Fruit fly (Drosophila melanogaster): ENCODE measurements around the gene Usp39.

The Usp39 gene

DNA sequence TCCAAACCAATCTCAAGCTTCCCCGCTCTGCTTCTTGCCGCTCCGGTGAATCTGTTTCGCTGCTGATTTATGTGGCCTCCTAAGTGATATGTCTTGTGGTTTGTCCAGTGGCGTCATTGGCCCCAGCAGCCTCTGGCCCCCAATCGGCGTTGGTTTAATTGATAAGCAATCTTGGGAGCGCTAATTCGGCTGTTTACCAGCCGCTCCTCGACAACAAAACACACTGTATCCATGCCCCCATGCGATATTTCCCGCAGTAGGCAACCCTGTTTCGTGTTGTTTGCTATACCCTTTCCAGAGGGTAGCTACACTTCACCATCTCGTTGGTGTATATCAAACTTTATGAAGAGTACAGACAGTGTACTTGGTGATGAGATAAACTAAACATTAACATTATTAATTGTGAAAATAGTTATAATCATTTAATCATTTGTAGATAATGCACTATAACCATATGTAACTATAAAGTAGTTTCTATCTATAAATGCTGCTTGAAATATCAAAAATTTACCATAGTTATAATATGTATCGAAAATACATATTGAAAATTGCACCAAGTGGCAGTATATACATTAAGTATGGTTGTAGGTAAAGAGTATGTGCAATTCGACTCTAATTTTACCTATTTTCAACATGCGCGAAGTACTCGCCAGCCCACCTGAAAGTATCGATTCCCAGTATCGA, 9.5 kb upstream of the Usp39 start, which contains the start of gene shop (continued):
- TF ChIP-seq acj6 (GFP tag; optimal IDR thresholded peaks at IDR 0.05) (peak; percentile 83), CG32006 (GFP tag; optimal IDR thresholded peaks at IDR 0.05) (peak; percentile 94), spab (GFP tag; optimal IDR thresholded peaks at IDR 0.05) (peak; percentile 72), fkh (GFP tag; optimal IDR thresholded peaks at IDR 0.05) (peak; percentile 83), CG10631 (GFP tag; optimal IDR thresholded peaks at IDR 0.05) (peak; percentile 90), Gug (GFP tag; IDR thresholded peaks at IDR 0.05) (peak; percentile 68), lz (GFP tag; optimal IDR thresholded peaks at IDR 0.05) (peak; percentile 93), CG31627 (GFP tag; optimal IDR thresholded peaks at IDR 0.05) (peak; percentile 87), topi (GFP tag; optimal IDR thresholded peaks at IDR 0.05) (peak; percentile 92), esn (GFP tag; optimal IDR thresholded peaks at IDR 0.05) (peak; percentile 92), CG9139 (GFP tag; optimal IDR thresholded peaks at IDR 0.05) (peak; percentile 78), CG1621 (tag; optimal IDR thresholded peaks at IDR 0.05) (peak; percentile 63), CG8319 (GFP tag; optimal IDR thresholded peaks at IDR 0.05) (peak; percentile 73), ss (GFP tag; optimal IDR thresholded peaks at IDR 0.05) (peak; percentile 77 to 85), CG4318 (GFP tag; optimal IDR thresholded peaks at IDR 0.05) (peak; percentile 86), Hr4 (GFP tag; optimal IDR thresholded peaks at IDR 0.05) (peak; percentile 87), Eip93F (GFP tag; optimal IDR thresholded peaks at IDR 0.05) (peak; percentile 4), dsx (GFP tag; optimal IDR thresholded peaks at IDR 0.05; ENCODE audit: poor library complexity, severe bottlenecking) (peak; percentile 82), Hr39 (GFP tag; optimal IDR thresholded peaks at IDR 0.05) (peak; percentile 90), CG3919 (GFP tag; optimal IDR thresholded peaks at IDR 0.05) (peak; percentile 87), CG11294 (GFP tag; IDR thresholded peaks at IDR 0.05) (peak; percentile 44; the same call in 1 of the 2 replicates), CG15336 (GFP tag; IDR thresholded peaks at IDR 0.05) (peak; percentile 75), Ets96B (tag; optimal IDR thresholded peaks at IDR 0.05) (peak; percentile 81), fd85E (GFP tag; optimal IDR thresholded peaks at IDR 0.05) (peak; percentile 66)

DNA sequence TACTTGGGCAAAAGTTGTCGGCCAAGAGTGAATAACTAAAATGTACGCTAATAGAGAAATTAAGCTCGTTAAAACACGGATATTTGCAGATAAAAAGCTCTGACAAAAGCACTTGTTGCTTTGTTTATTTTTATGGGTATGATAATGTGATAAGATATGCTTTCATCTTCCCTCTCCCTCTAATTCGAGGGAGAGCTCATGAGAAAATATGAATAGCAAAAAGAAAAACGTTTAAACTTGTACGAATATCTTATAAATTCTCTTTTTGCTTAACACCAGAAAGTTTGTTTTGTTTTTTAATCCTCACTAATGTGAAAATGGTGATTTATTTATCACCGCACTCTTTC, 9.0 kb upstream of the Usp39 start:
- TF ChIP-seq CG6276 (GFP tag; optimal IDR thresholded peaks at IDR 0.05) (no peak), fkh (GFP tag; optimal IDR thresholded peaks at IDR 0.05) (peak; percentile 77), CG8119 (GFP tag; IDR thresholded peaks at IDR 0.05) (0 out of 3 replicates have a peak, but pooled peaks have one; percentile 2), vri (GFP tag; optimal IDR thresholded peaks at IDR 0.05) (no peak)

DNA sequence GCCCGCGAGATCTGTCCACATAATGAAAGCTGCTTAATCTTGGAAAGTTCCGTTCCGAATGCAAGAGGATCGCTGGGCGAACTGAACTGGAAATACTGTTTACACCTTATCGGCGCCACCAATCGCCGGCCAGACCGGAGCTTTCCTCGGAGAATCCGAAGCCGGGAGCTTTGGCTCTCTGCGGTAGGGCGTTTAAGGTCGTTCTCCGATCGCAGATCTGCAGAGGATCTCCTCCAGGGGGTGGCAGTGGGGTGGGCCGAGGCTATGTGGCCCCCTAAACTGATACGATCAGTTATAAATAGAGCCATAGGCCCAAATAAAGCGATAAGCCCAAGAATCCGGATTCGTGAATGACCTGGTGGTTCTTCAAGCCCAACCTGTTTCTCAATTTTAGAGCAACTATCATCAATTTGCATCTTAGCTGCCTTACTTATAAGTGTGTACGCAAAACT, 621 bp upstream of the Usp39 start, which contains the start of gene CG7322:
Gene CG7322 (minus strand): TSS at position 402 of the 452 bp plus-strand sequence.
- TF ChIP-seq ss (GFP tag; optimal IDR thresholded peaks at IDR 0.05), result no peak
- no peak for TF ChIP-seq Gug (GFP tag; IDR thresholded peaks at IDR 0.05)
- TF ChIP-seq topi (GFP tag; optimal IDR thresholded peaks at IDR 0.05), result no peak
- peak; percentile 6 for TF ChIP-seq CG6854 (GFP tag; optimal IDR thresholded peaks at IDR 0.05)
- TF ChIP-seq CG3919 (GFP tag; optimal IDR thresholded peaks at IDR 0.05), result no peak
- no peak for TF ChIP-seq CG16779 (tag; optimal IDR thresholded peaks at IDR 0.05)
- no peak for TF ChIP-seq cyc (GFP tag; optimal IDR thresholded peaks at IDR 0.05)
- no peak for TF ChIP-seq Sox15 (GFP tag; optimal IDR thresholded peaks at IDR 0.05)
- no peak for TF ChIP-seq CG4318 (GFP tag; optimal IDR thresholded peaks at IDR 0.05)
- peak; percentile 98 for TF ChIP-seq svp (GFP tag)
- no peak for TF ChIP-seq Blimp-1 (GFP tag; optimal IDR thresholded peaks at IDR 0.05)
- no peak for TF ChIP-seq spab (GFP tag; optimal IDR thresholded peaks at IDR 0.05)
- no peak for TF ChIP-seq net (GFP tag; optimal IDR thresholded peaks at IDR 0.05)
- TF ChIP-seq salr (GFP tag; optimal IDR thresholded peaks at IDR 0.05), result no peak
- TF ChIP-seq CG10669 (GFP tag; optimal IDR thresholded peaks at IDR 0.05), result no peak
- TF ChIP-seq CG1621 (tag; optimal IDR thresholded peaks at IDR 0.05), result peak; percentile 49
- TF ChIP-seq CG31627 (GFP tag; optimal IDR thresholded peaks at IDR 0.05), result no peak
- no peak for TF ChIP-seq CG9139 (GFP tag; optimal IDR thresholded peaks at IDR 0.05)
- TF ChIP-seq Smox (GFP tag; optimal IDR thresholded peaks at IDR 0.05), result no peak
- TF ChIP-seq CG8632 (GFP tag; optimal IDR thresholded peaks at IDR 0.05), result no peak
- no peak for TF ChIP-seq OdsH (GFP tag; optimal IDR thresholded peaks at IDR 0.05)
- no peak for TF ChIP-seq CG6808 (GFP tag; optimal IDR thresholded peaks at IDR 0.05)
- TF ChIP-seq Eip78C (GFP tag), result peak; percentile 32
- TF ChIP-seq eg (GFP tag; IDR thresholded peaks at IDR 0.05), result no peak
- TF ChIP-seq CG11902 (GFP tag; optimal IDR thresholded peaks at IDR 0.05), result no peak
- no peak for TF ChIP-seq lz (GFP tag; optimal IDR thresholded peaks at IDR 0.05)
- TF ChIP-seq fd59A (GFP tag; optimal IDR thresholded peaks at IDR 0.05), result no peak
- TF ChIP-seq dsx (GFP tag; optimal IDR thresholded peaks at IDR 0.05; ENCODE audit: poor library complexity, severe bottlenecking), result no peak
- TF ChIP-seq Ets21C (GFP tag; optimal IDR thresholded peaks at IDR 0.05), result no peak
- TF ChIP-seq CG11294 (GFP tag; IDR thresholded peaks at IDR 0.05), result no peak
